Fruit fly (Drosophila melanogaster): ENCODE measurements around the gene CG4199.

Gene CG4199

dm6 chrX:2073325-2073724 lies at the start of gene CG4199:
Gene CG4199 (minus strand): TSS chrX:2073483.
- TF ChIP-seq Mnt (GFP tag; optimal IDR thresholded peaks at IDR 0.05) (peak; percentile 80), cnc (optimal IDR thresholded peaks at IDR 0.05) (no peak), Clk (GFP tag; optimal IDR thresholded peaks at IDR 0.05) (no peak), CG12768 (GFP tag; optimal IDR thresholded peaks at IDR 0.05) (no peak), CG5204 (GFP tag; optimal IDR thresholded peaks at IDR 0.05) (no peak), pad (GFP tag; optimal IDR thresholded peaks at IDR 0.05) (peak; percentile 25), Crg-1 (GFP tag; optimal IDR thresholded peaks at IDR 0.05) (no peak), CG7101 (tag; optimal IDR thresholded peaks at IDR 0.05) (peak; percentile 52), toe (GFP tag; optimal IDR thresholded peaks at IDR 0.05) (no peak), Hr96 (GFP tag; optimal IDR thresholded peaks at IDR 0.05) (no peak), tj (GFP tag; optimal IDR thresholded peaks at IDR 0.05) (no peak), CG7045 (GFP tag; optimal IDR thresholded peaks at IDR 0.05) (no peak), bab1 (GFP tag; optimal IDR thresholded peaks at IDR 0.05) (peak; percentile 81), CG14711 (tag; optimal IDR thresholded peaks at IDR 0.05) (no peak), kay (GFP tag; ENCODE audit: borderline replicate concordance) (no peak), CG1620 (GFP tag; optimal IDR thresholded peaks at IDR 0.05) (peak; percentile 53), ovo (GFP tag; optimal IDR thresholded peaks at IDR 0.05) (peak; percentile 1), CG11617 (GFP tag; optimal IDR thresholded peaks at IDR 0.05) (peak; percentile 25), cic (GFP tag; optimal IDR thresholded peaks at IDR 0.05) (no peak), CG33017 (tag; optimal IDR thresholded peaks at IDR 0.05) (no peak)

- TF ChIP-seq bab1 (GFP tag; optimal IDR thresholded peaks at IDR 0.05) (peak; percentile 9), CG14711 (tag; optimal IDR thresholded peaks at IDR 0.05) (peak; percentile 12), CG7101 (tag; optimal IDR thresholded peaks at IDR 0.05) (peak; percentile 12), CG33017 (tag; optimal IDR thresholded peaks at IDR 0.05) (peak; percentile 48), pad (GFP tag; optimal IDR thresholded peaks at IDR 0.05) (peak; percentile 99), cnc (optimal IDR thresholded peaks at IDR 0.05) (no peak)
Measured at dm6 chrX:2121716-2122601, 48.7 kb upstream of the CG4199 start.

- TF ChIP-seq CG12768 (GFP tag; optimal IDR thresholded peaks at IDR 0.05): no peak
Measured at dm6 chrX:2112660-2113059, 39.4 kb upstream of the CG4199 start.

dm6 chrX:2108639-2109038 lies 35.4 kb upstream of the CG4199 start:
- TF ChIP-seq CG1620 (GFP tag; optimal IDR thresholded peaks at IDR 0.05) (no peak), CG14711 (tag; optimal IDR thresholded peaks at IDR 0.05) (peak; percentile 71), Crg-1 (GFP tag; optimal IDR thresholded peaks at IDR 0.05) (no peak), cic (GFP tag; optimal IDR thresholded peaks at IDR 0.05) (no peak), Clk (GFP tag; optimal IDR thresholded peaks at IDR 0.05) (no peak), cnc (optimal IDR thresholded peaks at IDR 0.05) (no peak), CG11617 (GFP tag; optimal IDR thresholded peaks at IDR 0.05) (no peak), pad (GFP tag; optimal IDR thresholded peaks at IDR 0.05) (peak; percentile 16), tj (GFP tag; optimal IDR thresholded peaks at IDR 0.05) (no peak), kay (GFP tag; ENCODE audit: borderline replicate concordance) (peak; percentile 54), Hr96 (GFP tag; optimal IDR thresholded peaks at IDR 0.05) (no peak), ovo (GFP tag; optimal IDR thresholded peaks at IDR 0.05) (no peak), toe (GFP tag; optimal IDR thresholded peaks at IDR 0.05) (no peak), Mnt (GFP tag; optimal IDR thresholded peaks at IDR 0.05) (no peak), CG7101 (tag; optimal IDR thresholded peaks at IDR 0.05) (peak; percentile 74), CG33017 (tag; optimal IDR thresholded peaks at IDR 0.05) (peak; percentile 47), bab1 (GFP tag; optimal IDR thresholded peaks at IDR 0.05) (peak; percentile 32), CG5204 (GFP tag; optimal IDR thresholded peaks at IDR 0.05) (no peak), CG7045 (GFP tag; optimal IDR thresholded peaks at IDR 0.05) (peak; percentile 64), CG12768 (GFP tag; optimal IDR thresholded peaks at IDR 0.05) (peak; percentile 62)

- peak; percentile 79 for TF ChIP-seq CG7045 (GFP tag; optimal IDR thresholded peaks at IDR 0.05)
- peak; percentile 89 for TF ChIP-seq CG11617 (GFP tag; optimal IDR thresholded peaks at IDR 0.05)
- TF ChIP-seq tj (GFP tag; optimal IDR thresholded peaks at IDR 0.05): peak; percentile 68
- TF ChIP-seq CG14711 (tag; optimal IDR thresholded peaks at IDR 0.05): peak; percentile 87
- TF ChIP-seq Clk (GFP tag; optimal IDR thresholded peaks at IDR 0.05): peak; percentile 66
- TF ChIP-seq Crg-1 (GFP tag; optimal IDR thresholded peaks at IDR 0.05): peak; percentile 72
- TF ChIP-seq ovo (GFP tag; optimal IDR thresholded peaks at IDR 0.05): peak; percentile 85
- TF ChIP-seq Hr96 (GFP tag; optimal IDR thresholded peaks at IDR 0.05): peak; percentile 89
- peak; percentile 80 for TF ChIP-seq CG1620 (GFP tag; optimal IDR thresholded peaks at IDR 0.05)
- TF ChIP-seq kay (GFP tag; ENCODE audit: borderline replicate concordance): no peak
- TF ChIP-seq CG7101 (tag; optimal IDR thresholded peaks at IDR 0.05): peak; percentile 95
- peak; percentile 66 for TF ChIP-seq CG5204 (GFP tag; optimal IDR thresholded peaks at IDR 0.05)
- peak; percentile 72 for TF ChIP-seq toe (GFP tag; optimal IDR thresholded peaks at IDR 0.05)
- peak; percentile 94 for TF ChIP-seq bab1 (GFP tag; optimal IDR thresholded peaks at IDR 0.05)
- TF ChIP-seq Mnt (GFP tag; optimal IDR thresholded peaks at IDR 0.05): peak; percentile 77
- TF ChIP-seq CG33017 (tag; optimal IDR thresholded peaks at IDR 0.05): peak; percentile 87
- TF ChIP-seq pad (GFP tag; optimal IDR thresholded peaks at IDR 0.05): peak; percentile 74
- peak; percentile 86 for TF ChIP-seq CG12768 (GFP tag; optimal IDR thresholded peaks at IDR 0.05)
- TF ChIP-seq cnc (optimal IDR thresholded peaks at IDR 0.05): no peak
- peak; percentile 93 for TF ChIP-seq cic (GFP tag; optimal IDR thresholded peaks at IDR 0.05)
Measured at dm6 chrX:2107782-2108409, 34.6 kb upstream of the CG4199 start.

Measured in whole organism, adult.